Worm (Caenorhabditis elegans): Measurements from ENCODE around the gene egl-23.

The egl-23 gene

DNA sequence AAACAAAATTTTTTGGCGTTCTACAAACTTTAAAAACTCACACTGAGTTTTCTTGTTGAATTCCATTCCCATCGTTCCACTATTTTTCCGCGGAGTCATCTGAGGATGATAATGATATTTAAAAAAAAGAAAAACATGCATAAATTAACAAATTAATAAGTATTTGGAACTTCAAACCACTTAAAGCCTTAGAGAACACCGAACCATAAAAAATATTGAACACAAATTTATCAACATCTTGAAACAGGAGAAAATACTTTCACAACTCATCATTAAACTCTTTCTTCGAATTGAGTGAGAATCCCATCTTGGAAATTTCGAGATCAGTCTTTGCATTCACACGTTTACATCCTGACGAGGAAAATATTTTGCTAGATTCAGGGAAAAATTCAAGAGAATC, 6.5 kb upstream of the egl-23 start, which contains the start of gene gei-18:
gei-18 (minus strand) TSS at position 101 of the 400 bp plus-strand sequence.
- TF ChIP-seq nhr-10 (tag; optimal IDR thresholded peaks at IDR 0.05) (no peak), sma-3 (GFP tag; optimal IDR thresholded peaks at IDR 0.05) (no peak), nhr-129 (tag; optimal IDR thresholded peaks at IDR 0.05) (no peak), elt-1 (tag; optimal IDR thresholded peaks at IDR 0.05) (no peak), lsy-2 (tag; optimal IDR thresholded peaks at IDR 0.05) (no peak), lin-39 (tag; optimal IDR thresholded peaks at IDR 0.05) (no peak), fos-1 (tag; optimal IDR thresholded peaks at IDR 0.05) (no peak), F13H6.1 (tag; optimal IDR thresholded peaks at IDR 0.05) (no peak), Y55F3AM.14 (GFP tag; optimal IDR thresholded peaks at IDR 0.05) (no peak), nhr-11 (tag; optimal IDR thresholded peaks at IDR 0.05) (no peak), unc-55 (GFP tag; optimal IDR thresholded peaks at IDR 0.05) (no peak), snpc-4 (tag; optimal IDR thresholded peaks at IDR 0.05) (no peak), nhr-77 (tag; optimal IDR thresholded peaks at IDR 0.05) (no peak), nhr-21 (tag; optimal IDR thresholded peaks at IDR 0.05) (no peak), ztf-4 (tag; optimal IDR thresholded peaks at IDR 0.05) (no peak), crh-2 (tag; optimal IDR thresholded peaks at IDR 0.05) (no peak), R02D3.7 (tag; optimal IDR thresholded peaks at IDR 0.05) (no peak), zag-1 (tag; optimal IDR thresholded peaks at IDR 0.05) (no peak)

- TF ChIP-seq unc-62 (GFP tag; optimal IDR thresholded peaks at IDR 0.05): no peak
- TF ChIP-seq mab-5 (tag; optimal IDR thresholded peaks at IDR 0.05): no peak
- no peak for TF ChIP-seq nhr-25 (tag; optimal IDR thresholded peaks at IDR 0.05)
- no peak for TF ChIP-seq F13H6.1 (tag; optimal IDR thresholded peaks at IDR 0.05)
- TF ChIP-seq ztf-1 (GFP tag; conservative IDR thresholded peaks at IDR 0.05): no peak
- no peak for TF ChIP-seq ZK546.5 (tag; optimal IDR thresholded peaks at IDR 0.05)
- no peak for TF ChIP-seq nhr-6 (tag; optimal IDR thresholded peaks at IDR 0.05)
- TF ChIP-seq nhr-23 (tag; optimal IDR thresholded peaks at IDR 0.05): no peak
- no peak for TF ChIP-seq crh-2 (tag; optimal IDR thresholded peaks at IDR 0.05)
- TF ChIP-seq lsy-2 (tag; optimal IDR thresholded peaks at IDR 0.05): no peak
- TF ChIP-seq ceh-82 (tag; optimal IDR thresholded peaks at IDR 0.05): no peak
- no peak for TF ChIP-seq ztf-11 (tag; optimal IDR thresholded peaks at IDR 0.05)
- TF ChIP-seq nhr-21 (tag; optimal IDR thresholded peaks at IDR 0.05): no peak
- no peak for TF ChIP-seq gmeb-1 (tag; optimal IDR thresholded peaks at IDR 0.05)
- no peak for TF ChIP-seq lin-11 (tag; optimal IDR thresholded peaks at IDR 0.05)
- no peak for TF ChIP-seq ceh-16 (tag; optimal IDR thresholded peaks at IDR 0.05)
- TF ChIP-seq mbf-1 (tag; optimal IDR thresholded peaks at IDR 0.05): no peak
- TF ChIP-seq lin-39 (tag; optimal IDR thresholded peaks at IDR 0.05): no peak
These were observed 4.8 kb upstream of the egl-23 start, which contains the start of gene tor-2 for ce11 chrIV:13984041-13984440. TSS of gene tor-2 (minus strand) at chrIV:13984141.

- TF ChIP-seq mbf-1 (tag; optimal IDR thresholded peaks at IDR 0.05) (no peak), lin-39 (tag; optimal IDR thresholded peaks at IDR 0.05) (no peak), nhr-237 (tag; optimal IDR thresholded peaks at IDR 0.05) (no peak), nhr-11 (tag; optimal IDR thresholded peaks at IDR 0.05) (no peak), sma-3 (GFP tag; optimal IDR thresholded peaks at IDR 0.05) (no peak), egl-27 (tag; optimal IDR thresholded peaks at IDR 0.05) (no peak), dmd-4 (tag; optimal IDR thresholded peaks at IDR 0.05) (no peak), gmeb-1 (tag; optimal IDR thresholded peaks at IDR 0.05) (no peak), zag-1 (tag; optimal IDR thresholded peaks at IDR 0.05) (no peak), nhr-21 (tag; optimal IDR thresholded peaks at IDR 0.05) (no peak), snpc-4 (tag; optimal IDR thresholded peaks at IDR 0.05) (no peak), alr-1 (tag; optimal IDR thresholded peaks at IDR 0.05) (no peak), ceh-82 (tag; optimal IDR thresholded peaks at IDR 0.05) (no peak), sem-4 (tag; optimal IDR thresholded peaks at IDR 0.05) (no peak), elt-1 (tag; optimal IDR thresholded peaks at IDR 0.05) (no peak), unc-39 (tag; optimal IDR thresholded peaks at IDR 0.05) (no peak), mab-5 (tag; optimal IDR thresholded peaks at IDR 0.05) (no peak), ceh-16 (tag; optimal IDR thresholded peaks at IDR 0.05) (no peak)
These were observed 3.2 kb upstream of the egl-23 start, which contains the start of gene tor-1 for ce11 chrIV:13985705-13986104. TSS of gene tor-1 (minus strand) at chrIV:13985805.

DNA sequence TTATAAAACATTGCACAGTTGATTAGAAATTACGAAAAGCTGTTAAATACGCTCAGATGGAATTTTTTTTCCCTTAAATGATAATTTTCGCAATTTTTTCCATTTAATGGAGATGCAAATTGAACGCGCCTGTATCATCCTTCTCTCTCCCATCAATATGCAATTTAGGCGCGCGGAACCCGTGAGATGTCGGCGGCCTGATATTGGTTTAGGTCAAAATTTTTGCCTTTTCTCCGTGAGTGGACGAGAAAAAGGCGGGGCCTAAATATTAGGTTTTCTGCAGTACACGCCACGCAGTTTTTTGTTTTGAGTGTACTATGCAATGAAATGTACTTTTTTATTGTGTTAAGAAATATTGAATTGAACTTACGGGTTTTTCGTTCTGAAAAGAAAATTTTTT, 994 bp downstream of the egl-23 start:
- TF ChIP-seq crh-2 (tag; optimal IDR thresholded peaks at IDR 0.05) (no peak), snpc-4 (tag; optimal IDR thresholded peaks at IDR 0.05) (peak; percentile 58)

Data from whole organism, L2 larva.